Fruit fly (Drosophila melanogaster): ENCODE results near the gene sbm.

The sbm gene

DNA sequence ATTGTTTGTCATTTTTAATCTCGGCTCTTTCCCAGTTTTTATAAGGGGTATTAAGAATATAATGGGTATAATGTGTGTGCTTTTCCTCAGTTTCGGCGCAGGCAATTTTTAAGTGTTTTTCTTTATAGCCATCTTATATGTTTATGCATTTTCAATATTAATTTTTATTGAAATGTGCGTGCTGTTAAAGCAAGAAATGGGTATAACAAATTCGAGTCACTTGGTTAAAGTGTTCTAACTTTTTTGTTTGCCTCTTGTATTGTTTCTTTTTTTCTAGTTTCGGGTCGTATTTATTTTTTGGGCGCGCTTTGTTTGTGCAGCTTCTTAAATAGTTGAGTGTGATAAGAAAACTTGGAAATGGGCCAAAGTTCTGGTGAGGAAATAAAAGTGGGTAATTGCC, 30.8 kb upstream of the sbm start (continued):
- TF ChIP-seq CG10321 (GFP tag; IDR thresholded peaks at IDR 0.05) (no peak), CG12391 (tag; optimal IDR thresholded peaks at IDR 0.05) (peak; percentile 61), CG2678 (tag; optimal IDR thresholded peaks at IDR 0.05) (peak; percentile 65), al (GFP tag; IDR thresholded peaks at IDR 0.05) (no peak), Ada2b (GFP tag; IDR thresholded peaks at IDR 0.05) (peak; percentile 22; the same call in 1 of the 2 replicates), Hr78 (GFP tag; optimal IDR thresholded peaks at IDR 0.05) (no peak), scrt (GFP tag; optimal IDR thresholded peaks at IDR 0.05) (peak; percentile 14), CG4820 (GFP tag; optimal IDR thresholded peaks at IDR 0.05) (peak; percentile 57), CG11085 (GFP tag; IDR thresholded peaks at IDR 0.05) (no peak), pnt (GFP tag; optimal IDR thresholded peaks at IDR 0.05) (peak; percentile 76), lbe (GFP tag; optimal IDR thresholded peaks at IDR 0.05) (no peak), unc-4 (GFP tag; IDR thresholded peaks at IDR 0.05; ENCODE audit: partially characterized antibody) (no peak), gcm (GFP tag; optimal IDR thresholded peaks at IDR 0.05) (peak; percentile 33), CG8089 (GFP tag; optimal IDR thresholded peaks at IDR 0.05) (peak; percentile 48), CG3838 (GFP tag; optimal IDR thresholded peaks at IDR 0.05) (no peak), crp (GFP tag; optimal IDR thresholded peaks at IDR 0.05) (no peak), E2f1 (GFP tag; IDR thresholded peaks at IDR 0.05) (no peak), h (optimal IDR thresholded peaks at IDR 0.05) (no peak), nerfin-1 (tag; optimal IDR thresholded peaks at IDR 0.05) (peak; percentile 34), Dad (GFP tag; optimal IDR thresholded peaks at IDR 0.05) (no peak), dmrt11E (tag; optimal IDR thresholded peaks at IDR 0.05) (peak; percentile 74), chinmo (GFP tag; IDR thresholded peaks at IDR 0.05; ENCODE audit: partially characterized antibody) (no peak), CG6689 (GFP tag; IDR thresholded peaks at IDR 0.05) (peak; percentile 58), CkIIα-i1 (GFP tag; IDR thresholded peaks at IDR 0.05) (no peak), CG8924 (tag; optimal IDR thresholded peaks at IDR 0.05) (peak; percentile 60), CG2202 (tag; optimal IDR thresholded peaks at IDR 0.05) (peak; percentile 38), NC2α (GFP tag; optimal IDR thresholded peaks at IDR 0.05) (no peak), CG18764 (GFP tag; optimal IDR thresholded peaks at IDR 0.05) (peak; percentile 16), pzg (GFP tag; optimal IDR thresholded peaks at IDR 0.05) (no peak), MESR4 (GFP tag; optimal IDR thresholded peaks at IDR 0.05) (no peak), CG8388 (GFP tag; optimal IDR thresholded peaks at IDR 0.05) (peak; percentile 70), Camta (GFP tag; optimal IDR thresholded peaks at IDR 0.05) (peak; percentile 62), CG11093 (GFP tag; IDR thresholded peaks at IDR 0.05) (peak; percentile 42; the same call in 1 of the 3 replicates), run (tag; optimal IDR thresholded peaks at IDR 0.05) (no peak), crc (GFP tag; optimal IDR thresholded peaks at IDR 0.05) (peak; percentile 7), Spps (tag; optimal IDR thresholded peaks at IDR 0.05) (peak; percentile 65), Gug (GFP tag; IDR thresholded peaks at IDR 0.05) (peak; percentile 38; the same call in 1 of the 4 replicates), CG4360 (GFP tag; IDR thresholded peaks at IDR 0.05) (0 out of 2 replicates have a peak, but pooled peaks have one; percentile 18), trem (tag; optimal IDR thresholded peaks at IDR 0.05) (peak; percentile 42), dan (GFP tag; IDR thresholded peaks at IDR 0.05) (no peak), CG2116 (GFP tag; optimal IDR thresholded peaks at IDR 0.05) (peak; percentile 27), cg (GFP tag; optimal IDR thresholded peaks at IDR 0.05) (no peak), CG11247 (GFP tag; IDR thresholded peaks at IDR 0.05) (no peak), CTCF (GFP tag; optimal IDR thresholded peaks at IDR 0.05) (peak; percentile 3), zf30C (GFP tag; optimal IDR thresholded peaks at IDR 0.05) (no peak), CG17186 (GFP tag; optimal IDR thresholded peaks at IDR 0.05) (no peak), Chrac-16 (GFP tag; optimal IDR thresholded peaks at IDR 0.05) (peak; percentile 56), Mrtf (GFP tag; IDR thresholded peaks at IDR 0.05) (no peak), CG2875 (GFP tag; optimal IDR thresholded peaks at IDR 0.05) (peak; percentile 77), nau (GFP tag; optimal IDR thresholded peaks at IDR 0.05) (peak; percentile 60), Gsc (GFP tag; IDR thresholded peaks at IDR 0.05) (no peak), Ptx1 (GFP tag; IDR thresholded peaks at IDR 0.05) (peak; percentile 49; the same call in 1 of the 2 replicates)
